Worm (Caenorhabditis elegans) whole organism, young adult: ENCODE data around the gene F54F2.9.

Experiments used
- B0336.3 ChIP-seq: fragments of 200-800 bp; sonication (Bioruptor generic); IDR thresholded peaks from 2 replicates; pipeline ENCODE4 v1.3.6; 2022; ENCODE audit warnings: missing genetic modification characterization, missing compliant biosample characterization
- C06A6.2 ChIP-seq: fragments of 200-800 bp; sonication (Bioruptor generic); conservative IDR thresholded peaks from 2 replicates; pipeline ENCODE4 v1.3.6; 2022; ENCODE audit warnings: missing genetic modification characterization, missing compliant biosample characterization
- D2030.7 ChIP-seq: fragments of 200-800 bp; sonication (Bioruptor generic); IDR thresholded peaks from 2 replicates; pipeline ENCODE4 v1.3.6; 2022; ENCODE audit warnings: missing genetic modification reagents, missing genetic modification characterization, missing compliant biosample characterization
- F37B4.10 ChIP-seq: fragments of 200-800 bp; sonication (Bioruptor generic); IDR thresholded peaks from 2 replicates; pipeline ENCODE4 v1.3.6; 2022; ENCODE audit warnings: missing genetic modification characterization, missing compliant biosample characterization
- F52B5.7 ChIP-seq: sonication (generic microtip); optimal IDR thresholded peaks from 2 replicates; lab custom pipeline; 2016; ENCODE audit warnings: mild to moderate bottlenecking, missing genetic modification characterization, missing compliant biosample characterization
- F57C9.4 ChIP-seq: sonication (generic microtip); optimal IDR thresholded peaks from 2 replicates; lab custom pipeline; 2017; ENCODE audit warnings: mild to moderate bottlenecking, missing genetic modification characterization, missing compliant biosample characterization
- K11D2.4 ChIP-seq: fragments of 200-800 bp; sonication (Bioruptor generic); IDR thresholded peaks from 2 replicates; pipeline ENCODE4 v1.3.6; 2022; ENCODE audit warnings: missing genetic modification reagents, missing genetic modification characterization, missing compliant biosample characterization
- T07F8.4 ChIP-seq: sonication (generic microtip); optimal IDR thresholded peaks from 2 replicates; lab custom pipeline; 2016; ENCODE audit warnings: mild to moderate bottlenecking, missing genetic modification characterization, moderate library complexity, missing compliant biosample characterization
- T26A5.8 ChIP-seq: sonication (generic microtip); optimal IDR thresholded peaks from 2 replicates; lab custom pipeline; 2016; ENCODE audit warnings: missing genetic modification characterization, missing compliant biosample characterization
- Y53F4B.3 ChIP-seq: fragments of 200-800 bp; sonication (Bioruptor generic); IDR thresholded peaks from 2 replicates; pipeline ENCODE4 v1.3.6; 2022; ENCODE audit warnings: missing genetic modification reagents, missing genetic modification characterization, missing compliant biosample characterization
- Y56A3A.18 ChIP-seq: fragments of 200-800 bp; sonication (Bioruptor generic); IDR thresholded peaks from 2 replicates; pipeline ENCODE4 v1.3.6; 2022; ENCODE audit warnings: missing genetic modification reagents, missing genetic modification characterization, missing compliant biosample characterization
- Y67H2A.10 ChIP-seq: fragments of 200-800 bp; sonication (Bioruptor generic); conservative IDR thresholded peaks from 2 replicates; pipeline ENCODE4 v1.3.6; 2022; ENCODE audit warnings: missing genetic modification reagents, missing genetic modification characterization, missing compliant biosample characterization
- ama-1 ChIP-seq, 3 experiments: fragments of 150-350 bp in 1 of 3; sonication (generic microtip) in 2 of 3; optimal IDR thresholded peaks; 2 replicates each; lab custom pipeline; 2014 to 2018; ENCODE audit warnings: missing biosample characterization in 2 of 3, missing genetic modification characterization in 2 of 3, missing genetic modification reagents in 2 of 3
- aptf-2 ChIP-seq: fragments of 200-800 bp; sonication (Bioruptor generic); conservative IDR thresholded peaks from 2 replicates; pipeline ENCODE4 v1.3.6; 2022; ENCODE audit warnings: missing genetic modification reagents, missing genetic modification characterization, missing compliant biosample characterization
- atf-7 ChIP-seq: sonication (generic microtip); optimal IDR thresholded peaks from 2 replicates; lab custom pipeline; 2017; ENCODE audit warnings: mild to moderate bottlenecking, missing genetic modification characterization, missing compliant biosample characterization
- attf-5 ChIP-seq: fragments of 200-800 bp; sonication (Bioruptor generic); optimal IDR thresholded peaks from 2 replicates; lab custom pipeline; 2018; ENCODE audit warnings: mild to moderate bottlenecking, missing genetic modification characterization, missing compliant biosample characterization
- attf-6 ChIP-seq: fragments of 200-800 bp; sonication (Bioruptor generic); IDR thresholded peaks from 2 replicates; pipeline ENCODE4 v1.3.6; 2022; ENCODE audit warnings: missing genetic modification reagents, missing genetic modification characterization, missing compliant biosample characterization
- bed-1 ChIP-seq: fragments of 200-800 bp; sonication (Bioruptor generic); IDR thresholded peaks from 2 replicates; pipeline ENCODE4 v1.3.6; 2022; ENCODE audit warnings: missing genetic modification reagents, missing genetic modification characterization, missing compliant biosample characterization
- ccch-3 ChIP-seq: fragments of 200-800 bp; sonication (Bioruptor generic); optimal IDR thresholded peaks from 2 replicates; lab custom pipeline; 2018; ENCODE audit warnings: mild to moderate bottlenecking, missing genetic modification characterization, missing compliant biosample characterization
- cebp-1 ChIP-seq, 2 experiments: fragments of 200-800 bp in 1 of 2; sonication (Bioruptor generic) in 1 of 2; sonication (generic microtip) in 1 of 2; IDR thresholded peaks in 1 of 2; optimal IDR thresholded peaks in 1 of 2; 2 replicates each; pipeline versions ENCODE4 v1.3.6 to Lab custom; 2017 to 2022; ENCODE audit warnings: missing compliant biosample characterization in 2 of 2, missing genetic modification characterization in 2 of 2, mild to moderate bottlenecking in 1 of 2, missing genetic modification reagents in 1 of 2, moderate library complexity in 1 of 2
- ceh-27 ChIP-seq: fragments of 200-800 bp; sonication (Bioruptor generic); optimal IDR thresholded peaks from 2 replicates; lab custom pipeline; 2018; ENCODE audit warnings: mild to moderate bottlenecking, missing genetic modification characterization, moderate library complexity, missing compliant biosample characterization
- ceh-91 ChIP-seq: fragments of 200-800 bp; sonication (Bioruptor generic); IDR thresholded peaks from 2 replicates; pipeline ENCODE4 v1.3.6; 2022; ENCODE audit warnings: missing genetic modification reagents, missing genetic modification characterization, missing compliant biosample characterization
- die-1 ChIP-seq: sonication (generic microtip); optimal IDR thresholded peaks from 2 replicates; lab custom pipeline; 2016; ENCODE audit warnings: missing genotype, mild to moderate bottlenecking, missing genetic modification characterization, missing compliant biosample characterization
- ekl-4 ChIP-seq: fragments of 200-800 bp; sonication (Bioruptor generic); IDR thresholded peaks from 2 replicates; pipeline ENCODE4 v1.3.6; 2022; ENCODE audit warnings: missing genetic modification reagents, missing genetic modification characterization, missing compliant biosample characterization
- ets-4 ChIP-seq: fragments of 200-800 bp; sonication (Bioruptor generic); optimal IDR thresholded peaks from 2 replicates; lab custom pipeline; 2018; ENCODE audit warnings: mild to moderate bottlenecking, missing genetic modification characterization, missing compliant biosample characterization
- fkh-3 ChIP-seq: sonication (generic microtip); optimal IDR thresholded peaks from 2 replicates; lab custom pipeline; 2016; ENCODE audit warnings: mild to moderate bottlenecking, missing genetic modification characterization, missing compliant biosample characterization
- hlh-26 ChIP-seq: fragments of 200-800 bp; sonication (Bioruptor generic); conservative IDR thresholded peaks from 2 replicates; pipeline ENCODE4 v1.3.6; 2022; ENCODE audit warnings: missing genetic modification reagents, missing genetic modification characterization, missing compliant biosample characterization
- hmg-20 ChIP-seq: fragments of 200-800 bp; sonication (Bioruptor generic); IDR thresholded peaks from 2 replicates; pipeline ENCODE4 v1.3.6; 2022; ENCODE audit warnings: missing genetic modification reagents, missing genetic modification characterization, missing compliant biosample characterization
- lag-1 ChIP-seq: fragments of 200-800 bp; sonication (Bioruptor generic); IDR thresholded peaks from 2 replicates; pipeline ENCODE4 v1.3.6; 2022; ENCODE audit warnings: missing genetic modification reagents, missing genetic modification characterization, missing compliant biosample characterization
- let-607 ChIP-seq, 2 experiments: fragments of 200-800 bp in 1 of 2; sonication (Bioruptor generic) in 1 of 2; sonication (generic microtip) in 1 of 2; optimal IDR thresholded peaks; 2 replicates each; lab custom pipeline; 2016 to 2018; ENCODE audit warnings: mild to moderate bottlenecking in 2 of 2, missing compliant biosample characterization in 2 of 2, missing genetic modification characterization in 2 of 2, moderate library complexity in 2 of 2, missing genotype in 1 of 2
- lsl-1 ChIP-seq: fragments of 200-800 bp; sonication (Bioruptor generic); optimal IDR thresholded peaks from 2 replicates; lab custom pipeline; 2018; ENCODE audit warnings: mild to moderate bottlenecking, missing genetic modification characterization, moderate library complexity, missing compliant biosample characterization
- madf-10 ChIP-seq: sonication (generic microtip); optimal IDR thresholded peaks from 2 replicates; lab custom pipeline; 2016; ENCODE audit warnings: mild to moderate bottlenecking, missing genetic modification characterization, missing compliant biosample characterization
- madf-6 ChIP-seq: fragments of 200-800 bp; sonication (Bioruptor generic); IDR thresholded peaks from 2 replicates; pipeline ENCODE4 v1.3.6; 2022; ENCODE audit warnings: missing genetic modification reagents, missing genetic modification characterization, missing compliant biosample characterization
- mcd-1 ChIP-seq: fragments of 200-800 bp; sonication (Bioruptor generic); IDR thresholded peaks from 2 replicates; pipeline ENCODE4 v1.3.6; 2022; ENCODE audit warnings: missing genetic modification reagents, missing genetic modification characterization, missing compliant biosample characterization
- nfya-1 ChIP-seq: sonication (generic microtip); optimal IDR thresholded peaks from 2 replicates; lab custom pipeline; 2017; ENCODE audit warnings: antibody characterized with exemption, missing compliant biosample characterization, missing genetic modification characterization, borderline replicate concordance; ENCODE audit not compliant: insufficient read depth
- nfyb-1 ChIP-seq: fragments of 200-800 bp; sonication (Bioruptor generic); IDR thresholded peaks from 2 replicates; pipeline ENCODE4 v1.3.6; 2022; ENCODE audit warnings: missing genetic modification reagents, missing genetic modification characterization, missing compliant biosample characterization
- nhr-80 ChIP-seq: sonication (generic microtip); optimal IDR thresholded peaks from 2 replicates; lab custom pipeline; 2016; ENCODE audit warnings: missing genetic modification characterization, missing compliant biosample characterization
- nhr-90 ChIP-seq: sonication (generic microtip); optimal IDR thresholded peaks from 2 replicates; lab custom pipeline; 2016; ENCODE audit warnings: missing genotype, mild to moderate bottlenecking, missing genetic modification characterization, missing compliant biosample characterization
- pha-4 ChIP-seq: fragments of 150-350 bp; sonication (generic microtip); optimal IDR thresholded peaks from 2 replicates; lab custom pipeline; 2014; ENCODE audit warnings: missing biosample characterization, missing genetic modification reagents, missing genetic modification characterization
- repo-1 ChIP-seq: sonication (generic microtip); optimal IDR thresholded peaks from 2 replicates; lab custom pipeline; 2017; ENCODE audit warnings: mild to moderate bottlenecking, missing genetic modification characterization, missing compliant biosample characterization
- snpc-3.4 ChIP-seq: sonication (generic microtip); optimal IDR thresholded peaks from 2 replicates; lab custom pipeline; 2017; ENCODE audit warnings: missing genetic modification characterization, mild to moderate bottlenecking, missing compliant biosample characterization, antibody characterized with exemption, moderate library complexity, missing genotype, missing genetic modification reagents
- somi-1 ChIP-seq: fragments of 200-800 bp; sonication (Bioruptor generic); optimal IDR thresholded peaks from 2 replicates; lab custom pipeline; 2018; ENCODE audit warnings: mild to moderate bottlenecking, missing genetic modification characterization, missing compliant biosample characterization
- sptf-2 ChIP-seq: fragments of 200-800 bp; sonication (Bioruptor generic); optimal IDR thresholded peaks from 2 replicates; lab custom pipeline; 2018; ENCODE audit warnings: mild to moderate bottlenecking, missing genetic modification characterization, missing compliant biosample characterization
- tbp1 ChIP-seq: fragments of 200-800 bp; sonication (Bioruptor generic); optimal IDR thresholded peaks from 2 replicates; lab custom pipeline; 2018; ENCODE audit warnings: mild to moderate bottlenecking, missing genetic modification characterization, missing compliant biosample characterization
- unc-62 ChIP-seq: fragments of 150-350 bp; optimal IDR thresholded peaks from 2 replicates; lab custom pipeline; 2014; ENCODE audit warnings: missing biosample characterization, missing genetic modification reagents, missing genetic modification characterization
- zim-3 ChIP-seq: sonication (generic microtip); optimal IDR thresholded peaks from 2 replicates; lab custom pipeline; 2017; ENCODE audit warnings: mild to moderate bottlenecking, missing genetic modification characterization, moderate library complexity, missing compliant biosample characterization
- ztf-26 ChIP-seq: sonication (generic microtip); optimal IDR thresholded peaks from 2 replicates; lab custom pipeline; 2017; ENCODE audit warnings: missing genetic modification characterization, missing compliant biosample characterization
- ztf-3 ChIP-seq: fragments of 200-800 bp; sonication (Bioruptor generic); optimal IDR thresholded peaks from 2 replicates; lab custom pipeline; 2018; ENCODE audit warnings: mild to moderate bottlenecking, missing genetic modification characterization, missing compliant biosample characterization
- ztf-6 ChIP-seq: fragments of 200-800 bp; sonication (Bioruptor generic); IDR thresholded peaks from 2 replicates; pipeline ENCODE4 v1.3.6; 2022; ENCODE audit warnings: missing genetic modification reagents, missing genetic modification characterization, missing compliant biosample characterization

The F54F2.9 gene

DNA sequence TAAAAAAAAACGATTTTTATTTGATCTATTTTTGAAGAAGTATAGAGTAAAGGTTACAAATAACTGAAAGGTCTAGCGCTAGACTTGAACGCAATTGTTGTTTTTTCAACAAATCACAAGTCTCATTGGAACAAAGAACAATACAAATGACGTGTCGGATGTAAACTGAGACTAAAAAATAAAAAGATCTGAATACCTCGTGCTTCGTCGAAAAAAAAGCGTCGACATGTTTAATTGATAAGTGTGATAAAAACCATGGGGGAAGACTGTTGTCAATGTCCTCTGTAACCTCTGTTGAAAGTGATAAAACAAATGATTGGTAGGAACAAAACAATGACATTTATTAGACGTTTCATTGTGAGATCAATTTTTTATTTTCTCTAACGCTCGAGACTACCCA lies 44.3 kb downstream of the F54F2.9 start:
- TF ChIP-seq nfya-1 (tag; lab: Kevin White, UChicago) (no peak), ztf-3 (GFP tag; lab: Kevin White, UChicago) (no peak), let-607 (tag; optimal IDR thresholded peaks at IDR 0.05; lab: Kevin White, UChicago) (peak in 1 of 2 experiments; percentile 37), pha-4 (tag; lab: Kevin White, UChicago) (no peak), madf-10 (tag; lab: Kevin White, UChicago) (no peak), die-1 (tag; lab: Kevin White, UChicago) (peak; percentile 44), F52B5.7 (no peak), attf-6 (GFP tag; lab: Robert Waterston, UW) (no peak), lsl-1 (GFP tag; lab: Kevin White, UChicago) (no peak), ccch-3 (no peak), zim-3 (tag; lab: Kevin White, UChicago) (no peak), tbp1 (GFP tag; lab: Kevin White, UChicago) (peak; percentile 25), snpc-3.4 (no peak), ceh-91 (no peak), aptf-2 (GFP tag; lab: Robert Waterston, UW) (no peak), nhr-90 (tag; lab: Kevin White, UChicago) (no peak), hmg-20 (GFP tag; lab: Robert Waterston, UW) (no peak), bed-1 (GFP tag; lab: Robert Waterston, UW) (no peak), repo-1 (tag; lab: Kevin White, UChicago) (no peak), Y56A3A.18 (no peak), unc-62 (GFP tag; lab: Kevin White, UChicago) (peak; percentile 44), mcd-1 (GFP tag; lab: Robert Waterston, UW) (no peak), fkh-3 (tag; lab: Kevin White, UChicago) (no peak), C06A6.2 (GFP tag; lab: Robert Waterston, UW) (no peak), nhr-80 (peak; percentile 90), nfyb-1 (GFP tag; lab: Robert Waterston, UW) (peak; percentile 23; the same call in 1 of the 2 replicates), D2030.7 (GFP tag; lab: Robert Waterston, UW) (no peak), ama-1 (optimal IDR thresholded peaks at IDR 0.05; lab: Kevin White, UChicago) (no peak), ama-1 (GFP tag; optimal IDR thresholded peaks at IDR 0.05; lab: Kevin White, UChicago) (no peak), ztf-26 (peak; percentile 75), somi-1 (GFP tag; lab: Kevin White, UChicago) (peak; percentile 65), cebp-1 (GFP tag; IDR thresholded peaks at IDR 0.05; lab: Robert Waterston, UW) (0 out of 2 replicates have a peak, but pooled peaks have one; percentile 35), cebp-1 (tag; optimal IDR thresholded peaks at IDR 0.05; lab: Kevin White, UChicago) (peak; percentile 44), K11D2.4 (GFP tag; lab: Robert Waterston, UW) (no peak), ekl-4 (GFP tag; lab: Robert Waterston, UW) (no peak), ets-4 (GFP tag; lab: Kevin White, UChicago) (no peak), F37B4.10 (GFP tag; lab: Robert Waterston, UW) (no peak), ceh-27 (no peak), T26A5.8 (tag; lab: Kevin White, UChicago) (no peak), Y67H2A.10 (GFP tag; lab: Robert Waterston, UW) (no peak), lag-1 (GFP tag; lab: Robert Waterston, UW) (no peak), Y53F4B.3 (GFP tag; lab: Robert Waterston, UW) (no peak), hlh-26 (GFP tag; lab: Robert Waterston, UW) (no peak), B0336.3 (GFP tag; lab: Robert Waterston, UW) (no peak), F57C9.4 (tag; lab: Kevin White, UChicago) (no peak), T07F8.4 (tag; lab: Kevin White, UChicago) (no peak), sptf-2 (GFP tag; lab: Kevin White, UChicago) (no peak), madf-6 (GFP tag; lab: Robert Waterston, UW) (no peak), attf-5 (GFP tag; lab: Kevin White, UChicago) (peak; percentile 49), ztf-6 (GFP tag; lab: Robert Waterston, UW) (no peak), atf-7 (tag; lab: Kevin White, UChicago) (peak; percentile 47)
